Fruit fly (Drosophila melanogaster): ENCODE results near the gene GAPcenA.

DNA sequence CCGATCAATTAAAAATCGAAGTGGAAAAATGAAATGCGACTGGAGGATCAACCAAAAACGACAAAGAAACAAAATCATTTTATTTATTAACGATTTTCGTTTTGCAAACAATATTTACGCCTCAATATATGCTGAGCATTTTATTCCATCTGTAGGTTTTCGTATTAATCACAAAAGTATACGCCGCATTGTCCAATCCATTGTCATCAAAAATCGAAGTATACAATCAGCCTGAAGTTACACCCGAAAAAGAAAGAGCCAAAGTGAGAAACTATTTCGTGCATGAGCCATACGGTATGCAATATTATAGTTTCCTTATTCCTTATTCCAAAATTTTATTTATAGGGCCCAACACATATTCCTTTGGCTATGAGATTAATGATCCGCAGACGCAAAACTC lies 17.4 kb upstream of the GAPcenA start:
- TF ChIP-seq CG7368 (GFP tag; optimal IDR thresholded peaks at IDR 0.05) (no peak), esn (GFP tag; optimal IDR thresholded peaks at IDR 0.05) (no peak), Gug (GFP tag; IDR thresholded peaks at IDR 0.05) (no peak), salr (GFP tag; optimal IDR thresholded peaks at IDR 0.05) (no peak), dsx (GFP tag; optimal IDR thresholded peaks at IDR 0.05; ENCODE audit: poor library complexity, severe bottlenecking) (no peak), CG6792 (GFP tag; optimal IDR thresholded peaks at IDR 0.05) (no peak), vri (GFP tag; optimal IDR thresholded peaks at IDR 0.05) (no peak), Lpt (GFP tag; optimal IDR thresholded peaks at IDR 0.05) (no peak)
